Fruit fly (Drosophila melanogaster): ENCODE data around the gene hry.

- no peak for TF ChIP-seq kay (GFP tag; ENCODE audit: borderline replicate concordance)
- TF ChIP-seq toe (GFP tag; optimal IDR thresholded peaks at IDR 0.05), result no peak
- no peak for TF ChIP-seq CG11617 (GFP tag; optimal IDR thresholded peaks at IDR 0.05)
- no peak for TF ChIP-seq pad (GFP tag; optimal IDR thresholded peaks at IDR 0.05)
- no peak for TF ChIP-seq cnc (optimal IDR thresholded peaks at IDR 0.05)
Observed at dm6 chr3L:8641049-8641448, 34.5 kb upstream of the hry start.
